Worm (Caenorhabditis elegans): Measurements from ENCODE around the gene larp-1.

The larp-1 gene

ce11 chrIII:4960204-4960603 lies 57.2 kb downstream of the larp-1 start, which contains the start of gene C27F2.4:
C27F2.4 (minus strand) TSS chrIII:4960304.
- TF ChIP-seq W03F9.2 (tag; optimal IDR thresholded peaks at IDR 0.05) (no peak), dao-5 (tag; optimal IDR thresholded peaks at IDR 0.05) (no peak), him-1 (tag; optimal IDR thresholded peaks at IDR 0.05) (no peak)

Measured in whole organism, L4/young adult.